Fruit fly (Drosophila melanogaster) whole organism, embryonic: ENCODE data around the gene CG10874.
A peak's percentile ranks its signal among the peaks of the same experiment; 100 is the strongest.

Source experiments
- ATbp ChIP-seq: fragments of 200-800 bp; sonication (Bioruptor generic); optimal IDR thresholded peaks from 2 replicates; lab custom pipeline; 2017; ENCODE audit warnings: missing biosample characterization, mild to moderate bottlenecking, missing genetic modification characterization, missing genetic modification reagents
- Adf1 ChIP-seq: fragments of 200-800 bp; sonication (Bioruptor generic); IDR thresholded peaks from 2 replicates; pipeline ENCODE4 v1.3.6; 2022; ENCODE audit warnings: missing biosample characterization, missing genetic modification characterization
- CG1024 ChIP-seq: fragments of 200-800 bp; sonication (Bioruptor generic); IDR thresholded peaks from 2 replicates; pipeline ENCODE4 v1.3.6; 2022; ENCODE audit warnings: missing biosample characterization, missing genetic modification characterization
- CG12071 ChIP-seq: fragments of 200-800 bp; sonication (Bioruptor generic); optimal IDR thresholded peaks from 3 replicates; lab custom pipeline; 2018; ENCODE audit warnings: missing biosample characterization, mild to moderate bottlenecking, missing genetic modification characterization
- CG12236 ChIP-seq: fragments of 200-800 bp; sonication (Bioruptor generic); optimal IDR thresholded peaks from 2 replicates; lab custom pipeline; 2016; ENCODE audit warnings: missing biosample characterization, missing genetic modification characterization
- CG12769 ChIP-seq: fragments of 200-800 bp; sonication (Bioruptor generic); optimal IDR thresholded peaks from 2 replicates; lab custom pipeline; 2019; ENCODE audit warnings: missing biosample characterization, mild to moderate bottlenecking, missing genetic modification characterization, moderate library complexity
- CG15601 ChIP-seq: fragments of 200-800 bp; sonication (Bioruptor generic); optimal IDR thresholded peaks from 3 replicates; lab custom pipeline; 2019; ENCODE audit warnings: missing biosample characterization, mild to moderate bottlenecking, missing genetic modification characterization, moderate library complexity
- CG17385 ChIP-seq: fragments of 200-800 bp; sonication (Bioruptor generic); optimal IDR thresholded peaks from 3 replicates; lab custom pipeline; 2018; ENCODE audit warnings: missing biosample characterization, mild to moderate bottlenecking, missing genetic modification characterization
- CG18262 ChIP-seq: fragments of 200-800 bp; optimal IDR thresholded peaks from 3 replicates; lab custom pipeline; 2019; ENCODE audit warnings: missing biosample characterization, mild to moderate bottlenecking, missing genetic modification characterization, moderate library complexity
- CG42726 ChIP-seq: fragments of 200-800 bp; sonication (Bioruptor generic); IDR thresholded peaks from 2 replicates; pipeline ENCODE4 v1.3.6; 2022; ENCODE audit warnings: missing biosample characterization, missing genetic modification characterization; ENCODE audit not compliant: partially characterized antibody
- CG7745 ChIP-seq: fragments of 200-800 bp; sonication (Bioruptor generic); optimal IDR thresholded peaks from 2 replicates; lab custom pipeline; 2018; ENCODE audit warnings: missing biosample characterization, mild to moderate bottlenecking, missing genetic modification characterization, moderate library complexity
- CG8281 ChIP-seq: fragments of 200-800 bp; sonication (Bioruptor generic); optimal IDR thresholded peaks from 2 replicates; lab custom pipeline; 2018; ENCODE audit warnings: missing biosample characterization, mild to moderate bottlenecking, missing genetic modification characterization, moderate library complexity
- CG9215 ChIP-seq: fragments of 200-800 bp; sonication (Bioruptor generic); IDR thresholded peaks from 2 replicates; pipeline ENCODE4 v1.3.6; 2022; ENCODE audit warnings: missing biosample characterization, missing genetic modification characterization
- Camta ChIP-seq: fragments of 200-800 bp; sonication (Bioruptor generic); optimal IDR thresholded peaks from 2 replicates; lab custom pipeline; 2016; ENCODE audit warnings: missing biosample characterization, missing genetic modification characterization
- Eip74EF ChIP-seq, 2 experiments: fragments of 200-800 bp in 1 of 2; fragments of >200 bp in 1 of 2; sonication (Bioruptor generic) in 1 of 2; optimal IDR thresholded peaks; 2 replicates each; lab custom pipeline; 2017 to 2019; ENCODE audit warnings: missing biosample characterization in 2 of 2, missing genetic modification characterization in 2 of 2, mild to moderate bottlenecking in 1 of 2, moderate library complexity in 1 of 2
- Myb ChIP-seq: fragments of 200-800 bp; sonication (Bioruptor generic); optimal IDR thresholded peaks from 2 replicates; lab custom pipeline; 2016; ENCODE audit warnings: missing biosample characterization, missing genetic modification characterization
- PHDP ChIP-seq: fragments of 200-800 bp; sonication (Bioruptor generic); optimal IDR thresholded peaks from 3 replicates; lab custom pipeline; 2018; ENCODE audit warnings: missing biosample characterization, mild to moderate bottlenecking, missing genetic modification characterization, moderate library complexity
- Spps ChIP-seq: fragments of 200-800 bp; sonication (Bioruptor generic); optimal IDR thresholded peaks from 2 replicates; lab custom pipeline; 2018; ENCODE audit warnings: missing biosample characterization, mild to moderate bottlenecking, missing genetic modification characterization
- Sry-β ChIP-seq: fragments of 200-800 bp; sonication (Bioruptor generic); optimal IDR thresholded peaks from 2 replicates; lab custom pipeline; 2018; ENCODE audit warnings: missing biosample characterization, mild to moderate bottlenecking, missing genetic modification characterization, moderate library complexity
- abd-A ChIP-seq: fragments of 200-800 bp; sonication (Bioruptor generic); optimal IDR thresholded peaks from 3 replicates; lab custom pipeline; 2019; ENCODE audit warnings: missing biosample characterization, mild to moderate bottlenecking, missing genetic modification characterization, moderate library complexity
- ac ChIP-seq: fragments of 200-800 bp; sonication (Bioruptor generic); optimal IDR thresholded peaks from 3 replicates; lab custom pipeline; 2017; ENCODE audit warnings: missing biosample characterization, mild to moderate bottlenecking, missing genetic modification characterization
- bcd ChIP-seq: fragments of 200-800 bp; sonication (Bioruptor generic); optimal IDR thresholded peaks from 2 replicates; lab custom pipeline; 2017; ENCODE audit warnings: missing biosample characterization, mild to moderate bottlenecking, missing genetic modification characterization
- br ChIP-seq: fragments of >200 bp; optimal IDR thresholded peaks from 2 replicates; lab custom pipeline; 2017
- cad ChIP-seq: fragments of >200 bp; optimal IDR thresholded peaks from 2 replicates; lab custom pipeline; 2017; ENCODE audit warnings: missing biosample characterization, missing genetic modification characterization
- chn ChIP-seq: fragments of 200-800 bp; sonication (Bioruptor generic); optimal IDR thresholded peaks from 2 replicates; lab custom pipeline; 2016; ENCODE audit warnings: missing biosample characterization, missing genetic modification characterization
- cwo ChIP-seq: fragments of 200-800 bp; sonication (Bioruptor generic); optimal IDR thresholded peaks from 3 replicates; lab custom pipeline; 2017; ENCODE audit warnings: missing biosample characterization, missing genetic modification characterization, mild to moderate bottlenecking, moderate library complexity, missing genetic modification reagents
- dysf ChIP-seq: fragments of 200-800 bp; sonication (Bioruptor generic); IDR thresholded peaks from 3 replicates; pipeline ENCODE4 v1.3.6; 2022; ENCODE audit warnings: missing biosample characterization, missing genetic modification characterization
- esg ChIP-seq: fragments of 200-800 bp; sonication (Bioruptor generic); conservative IDR thresholded peaks from 2 replicates; pipeline ENCODE4 v1.3.6; 2022; ENCODE audit warnings: missing biosample characterization, missing genetic modification characterization
- fd3F ChIP-seq: fragments of 200-800 bp; sonication (Bioruptor generic); optimal IDR thresholded peaks from 2 replicates; lab custom pipeline; 2018; ENCODE audit warnings: missing biosample characterization, mild to moderate bottlenecking, missing genetic modification characterization, moderate library complexity
- fru ChIP-seq: fragments of >200 bp; optimal IDR thresholded peaks from 2 replicates; lab custom pipeline; 2017
- gcm ChIP-seq: fragments of 200-800 bp; sonication (Bioruptor generic); optimal IDR thresholded peaks from 2 replicates; lab custom pipeline; 2019; ENCODE audit warnings: missing biosample characterization, mild to moderate bottlenecking, missing genetic modification characterization, moderate library complexity
- grau ChIP-seq: fragments of 200-800 bp; optimal IDR thresholded peaks from 3 replicates; lab custom pipeline; 2019; ENCODE audit warnings: missing biosample characterization, mild to moderate bottlenecking, missing genetic modification characterization, moderate library complexity
- hb ChIP-seq: fragments of 200-800 bp; sonication (Bioruptor generic); IDR thresholded peaks from 3 replicates; pipeline ENCODE4 v1.3.6; 2022; ENCODE audit warnings: missing biosample characterization, missing genetic modification characterization; ENCODE audit not compliant: partially characterized antibody
- ind ChIP-seq: fragments of 200-800 bp; sonication (Bioruptor generic); optimal IDR thresholded peaks from 3 replicates; lab custom pipeline; 2016; ENCODE audit warnings: missing biosample characterization, missing genetic modification characterization
- jumu ChIP-seq: fragments of 200-800 bp; sonication (Bioruptor generic); optimal IDR thresholded peaks from 3 replicates; lab custom pipeline; 2016; ENCODE audit warnings: missing biosample characterization, missing genetic modification characterization
- lbe ChIP-seq: fragments of 200-800 bp; sonication (Bioruptor generic); optimal IDR thresholded peaks from 2 replicates; lab custom pipeline; 2016; ENCODE audit warnings: missing biosample characterization, mild to moderate bottlenecking, missing genetic modification characterization
- lola ChIP-seq, 3 experiments: fragments of >200 bp in 2 of 3; fragments of 200-800 bp in 1 of 3; sonication (Bioruptor generic) in 1 of 3; optimal IDR thresholded peaks; 2 replicates each; lab custom pipeline; 2017 to 2019; ENCODE audit warnings: missing biosample characterization in 3 of 3, missing genetic modification characterization in 3 of 3, mild to moderate bottlenecking in 1 of 3, moderate library complexity in 1 of 3
- oc ChIP-seq: fragments of 200-800 bp; sonication (Bioruptor generic); optimal IDR thresholded peaks from 2 replicates; lab custom pipeline; 2018; ENCODE audit warnings: missing biosample characterization, mild to moderate bottlenecking, missing genetic modification characterization, moderate library complexity
- onecut ChIP-seq: fragments of 200-800 bp; sonication (Bioruptor generic); IDR thresholded peaks from 2 replicates; pipeline ENCODE4 v1.3.6; 2022; ENCODE audit warnings: missing biosample characterization, missing genetic modification characterization
- peb ChIP-seq: fragments of 200-800 bp; sonication (Bioruptor generic); IDR thresholded peaks from 2 replicates; pipeline ENCODE4 v1.3.6; 2022; ENCODE audit warnings: missing biosample characterization, missing genetic modification characterization
- pfk ChIP-seq: fragments of 200-800 bp; sonication (Bioruptor generic); optimal IDR thresholded peaks from 2 replicates; lab custom pipeline; 2018; ENCODE audit warnings: missing biosample characterization, mild to moderate bottlenecking, missing genetic modification characterization, moderate library complexity
- pum ChIP-seq: fragments of 200-800 bp; sonication (Bioruptor generic); optimal IDR thresholded peaks from 2 replicates; lab custom pipeline; 2016; ENCODE audit warnings: missing biosample characterization, missing genetic modification characterization
- repo ChIP-seq: fragments of 200-800 bp; sonication (Bioruptor generic); optimal IDR thresholded peaks from 2 replicates; lab custom pipeline; 2016; ENCODE audit warnings: missing biosample characterization, missing genetic modification characterization
- slp2 ChIP-seq: fragments of 200-800 bp; sonication (Bioruptor generic); optimal IDR thresholded peaks from 2 replicates; lab custom pipeline; 2016; ENCODE audit warnings: missing biosample characterization, missing genetic modification characterization
- sqz ChIP-seq: fragments of 200-800 bp; sonication (Bioruptor generic); optimal IDR thresholded peaks from 3 replicates; lab custom pipeline; 2018; ENCODE audit warnings: missing biosample characterization, mild to moderate bottlenecking, missing genetic modification characterization
- stc ChIP-seq: fragments of 200-800 bp; sonication (Bioruptor generic); IDR thresholded peaks from 2 replicates; pipeline ENCODE4 v1.3.6; 2022; ENCODE audit warnings: missing biosample characterization, missing genetic modification characterization
- tio ChIP-seq: fragments of 200-800 bp; sonication (Bioruptor generic); optimal IDR thresholded peaks from 2 replicates; lab custom pipeline; 2017; ENCODE audit warnings: missing biosample characterization, missing genetic modification characterization, inconsistent platforms
- trh ChIP-seq: fragments of 200-800 bp; sonication (Bioruptor generic); optimal IDR thresholded peaks from 2 replicates; lab custom pipeline; 2016; ENCODE audit warnings: missing biosample characterization, missing genetic modification characterization
- zen ChIP-seq: fragments of 200-800 bp; sonication (Bioruptor generic); optimal IDR thresholded peaks from 3 replicates; lab custom pipeline; 2018; ENCODE audit warnings: missing biosample characterization, mild to moderate bottlenecking, missing genetic modification characterization, moderate library complexity
- zfh2 ChIP-seq: fragments of 200-800 bp; sonication (Bioruptor generic); optimal IDR thresholded peaks from 2 replicates; lab custom pipeline; 2016; ENCODE audit warnings: missing biosample characterization, missing genetic modification characterization

CG10874 gene

DNA sequence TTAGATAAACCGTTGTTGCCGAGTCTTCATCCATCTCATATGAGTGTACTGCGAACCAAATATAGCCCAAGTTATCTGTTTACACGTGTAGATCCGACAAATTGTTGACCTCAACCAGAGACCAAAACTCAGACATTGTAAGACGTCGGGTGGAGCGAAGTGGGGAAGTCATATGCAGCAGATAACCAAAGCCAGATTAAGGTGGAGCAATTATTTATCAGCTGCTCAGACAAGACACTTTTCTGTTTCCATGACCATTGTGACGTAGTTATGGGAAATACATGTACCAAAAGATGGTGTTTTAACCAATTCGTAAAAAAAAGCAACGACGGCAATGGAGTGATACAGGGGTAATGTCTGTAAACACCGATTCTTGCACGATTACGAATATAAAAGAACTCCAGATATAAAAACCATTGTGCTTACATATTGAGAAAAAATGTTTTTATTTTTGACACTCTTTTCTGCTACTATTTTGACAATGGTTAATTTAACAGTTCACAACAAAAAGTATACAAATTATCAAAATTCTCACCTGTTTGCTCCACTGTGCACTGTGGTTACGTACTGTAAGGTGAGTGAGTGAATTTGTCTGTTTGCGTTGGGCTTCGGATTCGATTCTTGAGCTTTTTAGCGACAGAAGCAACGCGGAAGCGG is 14.7 kb downstream of the CG10874 start (continued):
- peak; percentile 61 for TF ChIP-seq grau (tag; lab: Kevin White, UChicago)
- TF ChIP-seq CG17385 (GFP tag; lab: Kevin White, UChicago), result no peak
- no peak for TF ChIP-seq CG12769 (tag; lab: Kevin White, UChicago)
- TF ChIP-seq Adf1 (GFP tag; lab: Robert Waterston, UW), result no peak
- TF ChIP-seq Camta (GFP tag; lab: Kevin White, UChicago), result peak; percentile 44
- peak; percentile 17 for TF ChIP-seq cwo (GFP tag; lab: Kevin White, UChicago)
- no peak for TF ChIP-seq stc
- TF ChIP-seq jumu (GFP tag; lab: Kevin White, UChicago), result peak; percentile 27
- no peak for TF ChIP-seq pfk
- TF ChIP-seq Spps, result no peak
- peak in 1 of 3 experiments; percentile 5 for TF ChIP-seq lola (GFP tag; optimal IDR thresholded peaks at IDR 0.05; lab: Kevin White, UChicago)
- no peak for TF ChIP-seq repo (GFP tag; lab: Kevin White, UChicago)
- peak; percentile 1 for TF ChIP-seq CG12236 (GFP tag; lab: Kevin White, UChicago)
- peak; percentile 40 for TF ChIP-seq zfh2 (GFP tag; lab: Kevin White, UChicago)
- TF ChIP-seq peb (GFP tag; lab: Robert Waterston, UW), result 0 out of 2 replicates have a peak, but pooled peaks have one; percentile 27
- TF ChIP-seq trh, result no peak
- no peak for TF ChIP-seq onecut (GFP tag; lab: Robert Waterston, UW)
- TF ChIP-seq bcd (GFP tag; lab: Kevin White, UChicago), result peak; percentile 47
- TF ChIP-seq oc (tag; lab: Kevin White, UChicago), result no peak
- TF ChIP-seq sqz (GFP tag; lab: Kevin White, UChicago), result no peak
- no peak for TF ChIP-seq abd-A (tag; lab: Kevin White, UChicago)
- no peak for TF ChIP-seq CG7745 (tag; lab: Kevin White, UChicago)
- no peak for TF ChIP-seq Eip74EF (GFP tag; optimal IDR thresholded peaks at IDR 0.05; lab: Kevin White, UChicago)
- peak; percentile 37 for TF ChIP-seq CG18262 (tag; lab: Kevin White, UChicago)
- TF ChIP-seq chn (GFP tag; lab: Kevin White, UChicago), result no peak
- TF ChIP-seq gcm (GFP tag; lab: Kevin White, UChicago), result no peak
- no peak for TF ChIP-seq zen (tag; lab: Kevin White, UChicago)
- TF ChIP-seq CG42726 (GFP tag; lab: Robert Waterston, UW), result no peak
- peak; percentile 23; the same call in 1 of the 2 replicates for TF ChIP-seq esg (GFP tag; lab: Robert Waterston, UW)
- TF ChIP-seq tio (GFP tag; lab: Kevin White, UChicago), result peak; percentile 45
- peak; percentile 0 for TF ChIP-seq fd3F (GFP tag; lab: Kevin White, UChicago)
- no peak; the same call in 1 of the 2 replicates for TF ChIP-seq CG1024 (GFP tag; lab: Robert Waterston, UW)
- no peak for TF ChIP-seq br (lab: Kevin White, UChicago)
- no peak for TF ChIP-seq cad (GFP tag; lab: Kevin White, UChicago)
- no peak for TF ChIP-seq pum (GFP tag; lab: Kevin White, UChicago)
- peak; percentile 46 for TF ChIP-seq Myb (GFP tag; lab: Kevin White, UChicago)
- no peak for TF ChIP-seq slp2 (GFP tag; lab: Kevin White, UChicago)
- no peak for TF ChIP-seq ATbp (GFP tag; lab: Kevin White, UChicago)
- TF ChIP-seq CG15601, result no peak
- no peak for TF ChIP-seq CG8281 (tag; lab: Kevin White, UChicago)
- TF ChIP-seq lbe (GFP tag; lab: Kevin White, UChicago), result peak; percentile 4
- TF ChIP-seq PHDP (tag; lab: Kevin White, UChicago), result peak; percentile 50
- no peak for TF ChIP-seq hb
- no peak for TF ChIP-seq CG12071 (GFP tag; lab: Kevin White, UChicago)
- no peak for TF ChIP-seq fru (lab: Kevin White, UChicago)
- no peak for TF ChIP-seq Sry-β
- no peak for TF ChIP-seq ac (GFP tag; lab: Kevin White, UChicago)
- TF ChIP-seq CG9215 (GFP tag; lab: Robert Waterston, UW), result 0 out of 2 replicates have a peak, but pooled peaks have one; percentile 31
- TF ChIP-seq dysf, result peak; percentile 66
- TF ChIP-seq ind, result peak; percentile 53
